Worm (Caenorhabditis elegans) whole organism, early embryonic: ENCODE results near the gene C03B1.14.

Experiments used
- B0310.2 ChIP-seq: sonication (generic microtip); optimal IDR thresholded peaks from 2 replicates; lab custom pipeline; 2016; ENCODE audit warnings: mild to moderate bottlenecking, missing genetic modification characterization, missing compliant biosample characterization
- F13C5.2 ChIP-seq: sonication (generic microtip); optimal IDR thresholded peaks from 2 replicates; lab custom pipeline; 2017; ENCODE audit warnings: mild to moderate bottlenecking, missing genetic modification characterization, inconsistent platforms, missing compliant biosample characterization
- aly-1 ChIP-seq: sonication (generic microtip); optimal IDR thresholded peaks from 2 replicates; lab custom pipeline; 2016; ENCODE audit warnings: missing genetic modification characterization, missing compliant biosample characterization
- ama-1 ChIP-seq: fragments of 150-350 bp; optimal IDR thresholded peaks from 2 replicates; lab custom pipeline; 2014
- ceh-13 ChIP-seq: fragments of 200-800 bp; sonication (Bioruptor generic); optimal IDR thresholded peaks from 2 replicates; lab custom pipeline; 2018; ENCODE audit warnings: mild to moderate bottlenecking, missing genetic modification characterization, missing compliant biosample characterization
- ceh-36 ChIP-seq: sonication (generic microtip); optimal IDR thresholded peaks from 2 replicates; lab custom pipeline; 2016; ENCODE audit warnings: missing genetic modification characterization, inconsistent platforms, missing compliant biosample characterization
- flt-1 ChIP-seq: fragments of 200-800 bp; sonication (Bioruptor generic); IDR thresholded peaks from 2 replicates; pipeline ENCODE4 v1.3.6; 2022; ENCODE audit warnings: missing genetic modification characterization, missing compliant biosample characterization
- hmbx-1 ChIP-seq: sonication (generic microtip); optimal IDR thresholded peaks from 2 replicates; lab custom pipeline; 2016; ENCODE audit warnings: mild to moderate bottlenecking, missing genetic modification characterization, missing compliant biosample characterization
- pes-1 ChIP-seq: fragments of 200-800 bp; sonication (Bioruptor generic); IDR thresholded peaks from 2 replicates; pipeline ENCODE4 v1.3.6; 2022; ENCODE audit warnings: missing genetic modification reagents, missing genetic modification characterization, missing compliant biosample characterization
- sea-1 ChIP-seq: fragments of 200-800 bp; sonication (Bioruptor generic); conservative IDR thresholded peaks from 2 replicates; pipeline ENCODE4 v1.3.6; 2022; ENCODE audit warnings: missing genetic modification characterization, missing compliant biosample characterization

DNA sequence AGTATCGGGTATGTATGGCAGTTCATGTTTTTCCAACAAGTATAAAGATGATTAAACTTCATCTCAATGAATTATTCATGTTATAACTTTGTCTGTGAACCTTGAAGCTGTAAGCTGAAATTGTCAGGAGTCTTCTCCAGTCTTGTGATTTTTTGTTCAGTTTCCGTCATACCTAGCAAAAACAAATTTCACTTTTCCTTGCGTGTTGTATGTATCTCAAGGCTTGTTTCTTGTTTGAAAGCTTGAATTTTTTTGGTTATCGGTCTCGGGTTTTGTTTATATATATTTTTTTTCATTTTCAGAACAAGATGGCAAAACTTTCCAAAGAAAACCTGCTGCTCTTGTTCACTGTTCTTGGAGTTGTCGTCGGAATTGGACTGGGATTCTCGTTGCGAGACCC, 42.6 kb upstream of the C03B1.14 start, which contains the start of gene glt-4:
- TF ChIP-seq ceh-13 (GFP tag; lab: Kevin White, UChicago): no peak
- TF ChIP-seq ama-1 (lab: Kevin White, UChicago): no peak
- no peak for TF ChIP-seq F13C5.2 (tag; lab: Kevin White, UChicago)
- no peak for TF ChIP-seq sea-1 (GFP tag; lab: Robert Waterston, UW)
- TF ChIP-seq pes-1 (GFP tag; lab: Robert Waterston, UW): no peak
- no peak for TF ChIP-seq aly-1 (tag; lab: Kevin White, UChicago)
- TF ChIP-seq flt-1 (GFP tag; lab: Robert Waterston, UW): no peak
- no peak for TF ChIP-seq B0310.2 (tag; lab: Kevin White, UChicago)
- no peak for TF ChIP-seq hmbx-1
- no peak for TF ChIP-seq ceh-36 (tag; lab: Kevin White, UChicago)
